Worm (Caenorhabditis elegans) whole organism, L1 larva: ENCODE data around the gene smrc-1.

Experiments
- C16A3.4 ChIP-seq: fragments of 150-350 bp; optimal IDR thresholded peaks from 2 replicates; lab custom pipeline; 2014; ENCODE audit warnings: missing biosample characterization, missing genetic modification characterization
- C34B4.2 ChIP-seq: sonication (generic microtip); optimal IDR thresholded peaks from 2 replicates; lab custom pipeline; 2017; ENCODE audit warnings: mild to moderate bottlenecking, missing genetic modification characterization, missing compliant biosample characterization
- aha-1 ChIP-seq: fragments of 150-350 bp; optimal IDR thresholded peaks from 2 replicates; lab custom pipeline; 2014; ENCODE audit warnings: missing biosample characterization, missing genetic modification characterization
- alr-1 ChIP-seq: fragments of 200-800 bp; sonication (Bioruptor generic); optimal IDR thresholded peaks from 2 replicates; lab custom pipeline; 2018; ENCODE audit warnings: borderline replicate concordance, mild to moderate bottlenecking, missing genetic modification characterization, missing compliant biosample characterization
- aly-2 ChIP-seq: fragments of 150-350 bp; optimal IDR thresholded peaks from 2 replicates; lab custom pipeline; 2014; ENCODE audit warnings: missing biosample characterization, missing genetic modification characterization
- ama-1 ChIP-seq: fragments of 150-350 bp; optimal IDR thresholded peaks from 2 replicates; lab custom pipeline; 2014
- blmp-1 ChIP-seq: fragments of 150-350 bp; optimal IDR thresholded peaks from 2 replicates; lab custom pipeline; 2014; ENCODE audit warnings: missing biosample characterization, missing genetic modification characterization
- ceh-8 ChIP-seq: fragments of 200-800 bp; sonication (Bioruptor generic); optimal IDR thresholded peaks from 2 replicates; lab custom pipeline; 2018; ENCODE audit warnings: mild to moderate bottlenecking, missing genetic modification characterization, moderate library complexity, missing compliant biosample characterization
- ceh-82 ChIP-seq, 3 experiments: fragments of 150-350 bp in 1 of 3; sonication (generic microtip) in 2 of 3; optimal IDR thresholded peaks; 2 replicates each; lab custom pipeline; 2014 to 2017; ENCODE audit warnings: missing biosample characterization in 3 of 3, missing genetic modification characterization in 3 of 3
- ceh-90 ChIP-seq: sonication (generic microtip); optimal IDR thresholded peaks from 2 replicates; lab custom pipeline; 2016; ENCODE audit warnings: missing genetic modification characterization, missing compliant biosample characterization
- dsc-1 ChIP-seq: sonication (generic microtip); optimal IDR thresholded peaks from 2 replicates; lab custom pipeline; 2016; ENCODE audit warnings: mild to moderate bottlenecking, missing genetic modification characterization, missing compliant biosample characterization
- efl-1 ChIP-seq, 4 experiments: fragments of 150-350 bp; optimal IDR thresholded peaks in 3 of 4; peaks in 1 of 4; 1 replicate in 1 of 4; 2 replicates in 3 of 4; lab custom pipeline; 2014; ENCODE audit warnings: missing biosample characterization in 2 of 4, missing genetic modification characterization in 2 of 4, missing genetic modification reagents in 2 of 4
- elt-2 ChIP-seq: sonication (generic microtip); optimal IDR thresholded peaks from 2 replicates; lab custom pipeline; 2016; ENCODE audit warnings: missing genetic modification characterization, mild to moderate bottlenecking, inconsistent platforms, missing compliant biosample characterization, missing genetic modification reagents
- elt-3 ChIP-seq, 6 experiments: fragments of 150-350 bp in 1 of 6; sonication (generic microtip); optimal IDR thresholded peaks; 2 replicates each; lab custom pipeline; 2017 to 2018; ENCODE audit warnings: missing biosample characterization in 6 of 6, missing genetic modification characterization in 6 of 6, inconsistent platforms in 1 of 6
- ets-5 ChIP-seq: fragments of 200-800 bp; sonication (Bioruptor generic); IDR thresholded peaks from 2 replicates; pipeline ENCODE4 v1.3.6; 2022; ENCODE audit warnings: missing genetic modification characterization, missing compliant biosample characterization
- fkh-8 ChIP-seq: sonication (generic microtip); optimal IDR thresholded peaks from 2 replicates; lab custom pipeline; 2016; ENCODE audit warnings: mild to moderate bottlenecking, missing genetic modification characterization, missing compliant biosample characterization
- fos-1 ChIP-seq: fragments of 150-350 bp; optimal IDR thresholded peaks from 2 replicates; lab custom pipeline; 2014; ENCODE audit warnings: missing biosample characterization, missing genetic modification characterization
- hlh-17 ChIP-seq: fragments of 200-800 bp; sonication (Bioruptor generic); optimal IDR thresholded peaks from 2 replicates; lab custom pipeline; 2018; ENCODE audit warnings: missing genetic modification characterization, mild to moderate bottlenecking, missing compliant biosample characterization, moderate library complexity, borderline replicate concordance
- isw-1 ChIP-seq: fragments of 200-800 bp; sonication (Bioruptor generic); IDR thresholded peaks from 2 replicates; pipeline ENCODE4 v1.3.6; 2022; ENCODE audit warnings: missing genetic modification characterization, missing compliant biosample characterization
- jun-1 ChIP-seq: fragments of 150-350 bp; optimal IDR thresholded peaks from 2 replicates; lab custom pipeline; 2014; ENCODE audit warnings: missing biosample characterization, missing genetic modification reagents, missing genetic modification characterization
- lin-14 ChIP-seq: fragments of 200-800 bp; sonication (Bioruptor generic); optimal IDR thresholded peaks from 2 replicates; lab custom pipeline; 2018; ENCODE audit warnings: mild to moderate bottlenecking, missing genetic modification characterization, moderate library complexity, missing compliant biosample characterization
- lin-15B ChIP-seq: fragments of 150-350 bp; sonication (generic microtip); optimal IDR thresholded peaks from 3 replicates; lab custom pipeline; 2014; ENCODE audit warnings: missing biosample characterization, missing genetic modification characterization
- lin-35 ChIP-seq, 2 experiments: fragments of 150-350 bp; optimal IDR thresholded peaks; 2 replicates each; lab custom pipeline; 2014; ENCODE audit warnings: missing biosample characterization in 2 of 2, missing genetic modification characterization in 2 of 2, missing genetic modification reagents in 2 of 2
- lir-3 ChIP-seq: sonication (generic microtip); optimal IDR thresholded peaks from 2 replicates; lab custom pipeline; 2016; ENCODE audit warnings: mild to moderate bottlenecking, missing genetic modification characterization, moderate library complexity, missing compliant biosample characterization; ENCODE audit not compliant: poor library complexity
- lsy-2 ChIP-seq, 2 experiments: fragments of 150-350 bp; optimal IDR thresholded peaks; 2 replicates each; lab custom pipeline; 2014; ENCODE audit warnings: missing biosample characterization in 2 of 2, missing genetic modification characterization in 2 of 2
- mdl-1 ChIP-seq, 2 experiments: fragments of 150-350 bp; optimal IDR thresholded peaks; 2 replicates each; lab custom pipeline; 2014 to 2017; ENCODE audit warnings: missing biosample characterization in 2 of 2, missing genetic modification characterization in 2 of 2, inconsistent platforms in 1 of 2
- mef-2 ChIP-seq: fragments of 150-350 bp; optimal IDR thresholded peaks from 2 replicates; lab custom pipeline; 2014; ENCODE audit warnings: missing biosample characterization, missing genetic modification characterization
- nhr-19 ChIP-seq: fragments of 200-800 bp; sonication (Bioruptor generic); conservative IDR thresholded peaks from 2 replicates; pipeline ENCODE4 v1.3.6; 2022; ENCODE audit warnings: missing genetic modification characterization, missing compliant biosample characterization
- nhr-28 ChIP-seq: fragments of 150-350 bp; optimal IDR thresholded peaks from 2 replicates; lab custom pipeline; 2014; ENCODE audit warnings: missing biosample characterization, missing genetic modification characterization
- nhr-47 ChIP-seq: sonication (generic microtip); optimal IDR thresholded peaks from 2 replicates; lab custom pipeline; 2016; ENCODE audit warnings: mild to moderate bottlenecking, missing genetic modification characterization, moderate library complexity, missing compliant biosample characterization
- nhr-71 ChIP-seq: sonication (generic microtip); optimal IDR thresholded peaks from 2 replicates; lab custom pipeline; 2016; ENCODE audit warnings: mild to moderate bottlenecking, missing genetic modification characterization, moderate library complexity, missing compliant biosample characterization
- nhr-84 ChIP-seq: sonication (generic microtip); optimal IDR thresholded peaks from 2 replicates; lab custom pipeline; 2017; ENCODE audit warnings: missing biosample characterization, missing genetic modification characterization
- pag-3 ChIP-seq: sonication (generic microtip); optimal IDR thresholded peaks from 2 replicates; lab custom pipeline; 2017; ENCODE audit warnings: missing genetic modification characterization, mild to moderate bottlenecking, missing compliant biosample characterization, antibody characterized with exemption, borderline replicate concordance; ENCODE audit not compliant: insufficient read depth
- pqm-1 ChIP-seq: sonication (generic microtip); optimal IDR thresholded peaks from 3 replicates; lab custom pipeline; 2017; ENCODE audit warnings: missing biosample characterization, missing genetic modification characterization
- rnt-1 ChIP-seq: sonication (generic microtip); optimal IDR thresholded peaks from 2 replicates; lab custom pipeline; 2016; ENCODE audit warnings: mild to moderate bottlenecking, missing genetic modification characterization, moderate library complexity, missing compliant biosample characterization
- skn-1 ChIP-seq: fragments of 150-350 bp; optimal IDR thresholded peaks from 2 replicates; lab custom pipeline; 2014; ENCODE audit warnings: missing biosample characterization, missing genetic modification characterization
- snpc-4 ChIP-seq: fragments of 150-350 bp; optimal IDR thresholded peaks from 2 replicates; lab custom pipeline; 2014; ENCODE audit warnings: missing biosample characterization, missing genetic modification characterization
- snu-23 ChIP-seq: sonication (generic microtip); optimal IDR thresholded peaks from 2 replicates; lab custom pipeline; 2016; ENCODE audit warnings: missing genetic modification characterization, missing compliant biosample characterization
- sptf-1 ChIP-seq: fragments of 150-350 bp; optimal IDR thresholded peaks from 2 replicates; lab custom pipeline; 2014; ENCODE audit warnings: missing biosample characterization, missing genetic modification characterization
- sup-37 ChIP-seq: fragments of 200-800 bp; sonication (Bioruptor generic); optimal IDR thresholded peaks from 2 replicates; lab custom pipeline; 2018; ENCODE audit warnings: mild to moderate bottlenecking, missing genetic modification characterization, missing compliant biosample characterization
- swsn-7 ChIP-seq: sonication (generic microtip); optimal IDR thresholded peaks from 2 replicates; lab custom pipeline; 2016; ENCODE audit warnings: missing genetic modification characterization, missing compliant biosample characterization
- unc-30 ChIP-seq: sonication (generic microtip); optimal IDR thresholded peaks from 2 replicates; lab custom pipeline; 2017; ENCODE audit warnings: missing biosample characterization, missing genetic modification characterization
- unc-62 ChIP-seq: fragments of 150-350 bp; optimal IDR thresholded peaks from 2 replicates; lab custom pipeline; 2014; ENCODE audit warnings: missing biosample characterization, missing genetic modification reagents, missing genetic modification characterization
- unc-86 ChIP-seq: sonication (generic microtip); optimal IDR thresholded peaks from 2 replicates; lab custom pipeline; 2016; ENCODE audit warnings: missing genetic modification characterization, missing compliant biosample characterization
- unc-98 ChIP-seq: fragments of 200-800 bp; sonication (Bioruptor generic); IDR thresholded peaks from 2 replicates; pipeline ENCODE4 v1.3.6; 2022; ENCODE audit warnings: missing genetic modification characterization, missing compliant biosample characterization
- vab-15 ChIP-seq: sonication (generic microtip); optimal IDR thresholded peaks from 2 replicates; lab custom pipeline; 2017; ENCODE audit warnings: missing genotype, mild to moderate bottlenecking, missing genetic modification characterization, missing compliant biosample characterization
- xbp-1 ChIP-seq: sonication (generic microtip); optimal IDR thresholded peaks from 2 replicates; lab custom pipeline; 2016; ENCODE audit warnings: missing genetic modification characterization, missing compliant biosample characterization
- zag-1 ChIP-seq: fragments of 150-350 bp; optimal IDR thresholded peaks from 2 replicates; lab custom pipeline; 2014; ENCODE audit warnings: missing biosample characterization, missing genetic modification characterization
- zip-4 ChIP-seq: fragments of 200-800 bp; sonication (Bioruptor generic); optimal IDR thresholded peaks from 2 replicates; lab custom pipeline; 2018; ENCODE audit warnings: mild to moderate bottlenecking, missing genetic modification characterization, moderate library complexity, missing compliant biosample characterization
- ztf-11 ChIP-seq, 2 experiments: sonication (generic microtip); optimal IDR thresholded peaks; 2 replicates each; lab custom pipeline; 2016 to 2017; ENCODE audit warnings: missing genetic modification characterization in 2 of 2, missing biosample characterization in 1 of 2, missing compliant biosample characterization in 1 of 2

The smrc-1 gene

ce11 chrIII:6415306-6415973 lies 24.7 kb downstream of the smrc-1 start, which contains the start of gene nas-4 (continued):
- no peak for TF ChIP-seq lir-3 (tag; lab: Kevin White, UChicago)
- TF ChIP-seq zag-1 (tag; lab: Kevin White, UChicago) = no peak
- TF ChIP-seq nhr-84 = no peak
- no peak for TF ChIP-seq unc-30
- TF ChIP-seq ceh-90 (tag; lab: Kevin White, UChicago) = no peak
- TF ChIP-seq fkh-8 = no peak
- TF ChIP-seq skn-1 (tag; lab: Kevin White, UChicago) = no peak
- TF ChIP-seq nhr-28 (tag; lab: Kevin White, UChicago) = no peak
- TF ChIP-seq C34B4.2 (tag; lab: Kevin White, UChicago) = no peak
- TF ChIP-seq jun-1 (tag; lab: Kevin White, UChicago) = no peak
- TF ChIP-seq nhr-19 (GFP tag; lab: Robert Waterston, UW) = no peak
- TF ChIP-seq rnt-1 (tag; lab: Kevin White, UChicago) = no peak
- TF ChIP-seq isw-1 = no peak
- TF ChIP-seq nhr-71 (tag; lab: Kevin White, UChicago) = peak; percentile 45
- no peak for TF ChIP-seq zip-4 (GFP tag; lab: Kevin White, UChicago)
- TF ChIP-seq mdl-1 (tag; optimal IDR thresholded peaks at IDR 0.05; lab: Kevin White, UChicago) = no peak
- no peak for TF ChIP-seq lin-35 (GFP tag; optimal IDR thresholded peaks at IDR 0.05; lab: Kevin White, UChicago)
- no peak for TF ChIP-seq sup-37 (GFP tag; lab: Kevin White, UChicago)
- TF ChIP-seq unc-86 (tag; lab: Kevin White, UChicago) = no peak
- no peak for TF ChIP-seq elt-2 (tag; lab: Kevin White, UChicago)
- TF ChIP-seq nhr-47 (tag; lab: Kevin White, UChicago) = peak; percentile 42
- no peak for TF ChIP-seq alr-1 (tag; lab: Kevin White, UChicago)
- no peak for TF ChIP-seq snpc-4 (tag; lab: Kevin White, UChicago)
- no peak for TF ChIP-seq ceh-8 (GFP tag; lab: Kevin White, UChicago)
- no peak for TF ChIP-seq C16A3.4 (tag; lab: Kevin White, UChicago)
- TF ChIP-seq sptf-1 = no peak
- no peak for TF ChIP-seq lin-14 (GFP tag; lab: Kevin White, UChicago)
- no peak for TF ChIP-seq unc-62
- no peak for TF ChIP-seq vab-15
- TF ChIP-seq xbp-1 (tag; lab: Kevin White, UChicago) = no peak
- peak; percentile 39 for TF ChIP-seq aly-2 (tag; lab: Kevin White, UChicago)
- TF ChIP-seq ceh-82 (tag; optimal IDR thresholded peaks at IDR 0.05; lab: Kevin White, UChicago) = no peak
- no peak for TF ChIP-seq swsn-7
- no peak for TF ChIP-seq unc-98
- no peak for TF ChIP-seq ets-5 (GFP tag; lab: Robert Waterston, UW)
- no peak for TF ChIP-seq efl-1 (optimal IDR thresholded peaks at IDR 0.05; lab: Kevin White, UChicago)
- TF ChIP-seq efl-1 (GFP tag; optimal IDR thresholded peaks at IDR 0.05 in 1 of 2; lab: Kevin White, UChicago) = no peak
- TF ChIP-seq lin-15B (tag; lab: Kevin White, UChicago) = no peak
- TF ChIP-seq lsy-2 (tag; optimal IDR thresholded peaks at IDR 0.05; lab: Kevin White, UChicago) = no peak
- peak; percentile 42 for TF ChIP-seq snu-23
- TF ChIP-seq pqm-1 = no peak
- TF ChIP-seq mef-2 (tag; lab: Kevin White, UChicago) = no peak
- TF ChIP-seq fos-1 (tag; lab: Kevin White, UChicago) = no peak
- TF ChIP-seq hlh-17 (GFP tag; lab: Kevin White, UChicago) = no peak
- no peak for TF ChIP-seq elt-3 (tag; optimal IDR thresholded peaks at IDR 0.05; lab: Kevin White, UChicago)
- TF ChIP-seq ama-1 (lab: Kevin White, UChicago) = peak; percentile 38
- no peak for TF ChIP-seq pag-3
- peak; percentile 7 for TF ChIP-seq dsc-1 (tag; lab: Kevin White, UChicago)
- no peak for TF ChIP-seq blmp-1 (tag; lab: Kevin White, UChicago)
- TF ChIP-seq ztf-11 (tag; optimal IDR thresholded peaks at IDR 0.05; lab: Kevin White, UChicago) = no peak
- no peak for TF ChIP-seq aha-1
- TF ChIP-seq, all 84 proteins: peak for 12
